Fruit fly (Drosophila melanogaster): ENCODE measurements around the gene cv-c.

Gene cv-c

DNA sequence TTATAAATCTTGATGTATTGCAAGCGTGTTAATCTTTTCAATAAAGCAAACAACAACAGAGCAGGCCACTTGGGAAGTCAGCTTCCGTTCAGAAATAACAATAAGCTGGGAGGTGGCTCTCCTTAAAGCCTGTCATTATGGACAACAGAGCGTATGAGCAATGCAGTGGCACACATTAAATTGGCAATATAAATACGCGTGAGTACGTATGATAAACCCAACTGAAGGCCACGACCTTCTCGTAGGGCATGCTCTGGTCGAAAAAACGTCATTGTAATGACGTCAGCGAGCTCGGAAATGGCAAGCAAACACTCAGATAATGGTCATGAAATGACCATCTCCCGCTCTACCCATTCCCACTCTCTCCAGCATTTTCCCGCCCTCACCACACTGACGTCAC is 74.9 kb downstream of the cv-c start:
- TF ChIP-seq pan (optimal IDR thresholded peaks at IDR 0.05) (no peak), usp (GFP tag; optimal IDR thresholded peaks at IDR 0.05) (no peak), CG8478 (optimal IDR thresholded peaks at IDR 0.05) (no peak), EcR (GFP tag; optimal IDR thresholded peaks at IDR 0.05) (no peak)

DNA sequence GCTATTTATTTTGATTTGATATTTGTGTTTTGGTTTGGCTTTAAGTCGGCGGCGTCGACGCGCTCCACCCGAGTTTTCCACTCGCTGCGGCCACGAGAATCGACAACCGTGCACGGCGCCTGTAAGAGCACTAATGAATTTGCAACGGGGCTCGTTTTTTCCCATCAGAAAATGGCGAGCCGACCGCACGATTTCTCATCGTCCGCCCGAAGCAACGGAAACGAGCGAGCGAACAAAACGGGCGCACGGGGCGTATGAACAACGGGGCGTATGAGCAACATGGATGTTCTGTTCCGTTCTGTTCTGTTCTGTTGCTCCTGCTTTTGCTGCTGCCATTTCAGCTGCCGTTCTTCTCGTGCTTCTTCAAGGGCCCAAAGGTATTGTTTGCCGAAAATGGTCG is 76.2 kb downstream of the cv-c start:
- TF ChIP-seq Dll (optimal IDR thresholded peaks at IDR 0.05): no peak
- no peak for TF ChIP-seq CG8478 (optimal IDR thresholded peaks at IDR 0.05)
- TF ChIP-seq psq (optimal IDR thresholded peaks at IDR 0.05): no peak
- no peak for TF ChIP-seq pan (optimal IDR thresholded peaks at IDR 0.05)
- TF ChIP-seq EcR (GFP tag; optimal IDR thresholded peaks at IDR 0.05): no peak
- TF ChIP-seq usp (GFP tag; optimal IDR thresholded peaks at IDR 0.05): no peak

DNA sequence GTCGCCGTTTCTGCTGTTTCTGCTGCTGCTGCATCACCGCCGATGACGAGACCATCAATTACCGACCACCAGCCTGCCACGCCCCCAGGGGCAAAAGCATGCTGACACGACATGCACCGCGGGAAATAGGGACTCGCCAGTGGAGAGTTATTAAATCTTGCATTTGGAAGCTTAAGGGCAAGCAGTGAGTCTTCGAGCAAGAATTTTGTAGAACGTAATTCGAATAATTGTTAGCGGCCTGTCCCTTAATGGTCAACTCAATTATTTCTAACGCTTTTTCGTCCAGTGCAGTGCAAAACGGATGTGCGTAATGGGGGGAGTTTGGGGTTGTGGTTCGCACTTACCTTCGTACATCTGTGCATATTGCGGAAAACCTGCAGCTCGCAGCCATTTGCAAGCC is 82.1 kb downstream of the cv-c start:
- no peak for TF ChIP-seq pan (optimal IDR thresholded peaks at IDR 0.05)
- no peak for TF ChIP-seq EcR (GFP tag; optimal IDR thresholded peaks at IDR 0.05)
- no peak for TF ChIP-seq psq (optimal IDR thresholded peaks at IDR 0.05)
- no peak for TF ChIP-seq usp (GFP tag; optimal IDR thresholded peaks at IDR 0.05)
- TF ChIP-seq CG8478 (optimal IDR thresholded peaks at IDR 0.05): no peak
- TF ChIP-seq Dll (optimal IDR thresholded peaks at IDR 0.05): no peak

DNA sequence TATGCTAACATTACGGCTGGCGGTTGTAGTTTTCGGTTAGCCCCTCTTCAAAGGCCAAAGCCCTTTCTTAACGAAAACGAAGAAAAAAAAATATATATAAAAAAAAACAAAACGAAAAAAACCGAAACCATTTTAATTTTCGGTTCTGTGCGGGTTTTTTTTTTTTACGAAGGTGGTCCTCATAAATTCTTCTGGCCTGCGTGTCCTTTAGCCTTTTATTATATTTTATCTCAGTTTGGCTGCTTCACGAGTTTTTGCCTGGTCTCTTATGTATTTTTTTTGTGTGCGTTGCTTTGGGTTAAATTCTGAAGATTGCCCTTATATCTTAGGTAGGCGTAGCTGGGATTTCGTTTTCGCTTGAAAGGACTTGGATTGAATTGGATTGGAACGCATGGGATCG is 82.9 kb downstream of the cv-c start:
- TF ChIP-seq CG8478 (optimal IDR thresholded peaks at IDR 0.05) (no peak), pan (optimal IDR thresholded peaks at IDR 0.05) (no peak), EcR (GFP tag; optimal IDR thresholded peaks at IDR 0.05) (no peak), Dll (optimal IDR thresholded peaks at IDR 0.05) (no peak), psq (optimal IDR thresholded peaks at IDR 0.05) (no peak)

DNA sequence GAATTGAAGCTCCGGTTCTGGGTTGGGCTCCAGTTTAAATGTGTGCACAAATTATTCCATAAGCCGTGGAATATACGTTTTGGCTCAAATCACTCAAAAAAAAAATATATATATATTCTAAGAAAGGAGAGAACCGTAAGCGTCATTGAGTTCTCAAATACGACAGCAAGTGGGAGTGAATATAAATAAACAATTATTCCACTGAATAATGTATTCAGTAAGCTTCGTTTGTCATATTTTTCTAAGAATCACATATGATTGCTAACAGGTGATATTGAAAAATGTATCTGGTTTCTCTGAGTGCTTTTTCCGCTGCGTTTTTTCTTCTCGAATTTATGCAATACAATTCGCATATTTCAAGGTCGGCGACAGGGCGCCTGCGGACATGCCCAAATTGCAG is 83.6 kb downstream of the cv-c start:
- no peak for TF ChIP-seq psq (optimal IDR thresholded peaks at IDR 0.05)
- no peak for TF ChIP-seq CG8478 (optimal IDR thresholded peaks at IDR 0.05)
- no peak for TF ChIP-seq EcR (GFP tag; optimal IDR thresholded peaks at IDR 0.05)
- TF ChIP-seq pan (optimal IDR thresholded peaks at IDR 0.05): no peak
- TF ChIP-seq Dll (optimal IDR thresholded peaks at IDR 0.05): no peak
- TF ChIP-seq usp (GFP tag; optimal IDR thresholded peaks at IDR 0.05): no peak

DNA sequence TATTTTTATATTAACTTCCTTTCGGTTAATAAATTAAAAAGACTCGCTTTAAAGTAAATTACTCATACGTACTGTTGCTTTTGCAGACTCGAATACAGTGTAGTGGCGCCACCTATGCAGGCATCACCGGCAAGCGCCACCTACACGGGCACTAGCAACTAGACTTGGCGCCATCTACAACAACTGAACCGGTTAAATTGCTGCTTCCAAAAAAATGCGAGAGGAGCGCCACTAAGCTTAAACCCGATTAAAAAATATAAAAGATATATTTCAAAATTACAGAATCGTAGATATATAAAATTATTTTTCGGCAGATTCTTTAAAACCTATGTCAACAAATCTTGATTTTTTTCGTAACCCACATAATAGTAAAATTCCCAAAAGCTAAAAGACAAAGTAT is 90.2 kb downstream of the cv-c start:
- TF ChIP-seq Dll (optimal IDR thresholded peaks at IDR 0.05) (no peak), EcR (GFP tag; optimal IDR thresholded peaks at IDR 0.05) (no peak), pan (optimal IDR thresholded peaks at IDR 0.05) (no peak), psq (optimal IDR thresholded peaks at IDR 0.05) (no peak), usp (GFP tag; optimal IDR thresholded peaks at IDR 0.05) (no peak), CG8478 (optimal IDR thresholded peaks at IDR 0.05) (peak; percentile 16)

DNA sequence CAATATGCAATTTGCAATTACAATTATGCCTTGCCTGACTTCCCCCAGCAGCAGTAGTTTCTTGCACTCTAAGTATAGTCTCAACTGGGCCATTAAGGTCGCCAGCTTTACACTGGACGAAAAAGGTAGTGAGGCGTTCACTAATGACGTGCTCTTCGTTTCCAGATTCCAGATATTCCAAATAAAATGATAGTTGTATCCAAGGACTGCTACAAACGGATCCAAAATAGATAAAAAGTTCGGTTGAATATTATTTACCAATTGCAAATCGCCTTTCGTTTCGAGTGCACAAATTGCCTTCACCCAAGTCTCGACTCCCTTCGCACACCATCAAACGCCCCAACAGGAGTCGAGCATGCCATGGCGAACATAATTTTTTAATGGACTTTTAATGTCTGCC is 91.0 kb downstream of the cv-c start:
- TF ChIP-seq Dll (optimal IDR thresholded peaks at IDR 0.05) (no peak), psq (optimal IDR thresholded peaks at IDR 0.05) (no peak), usp (GFP tag; optimal IDR thresholded peaks at IDR 0.05) (no peak), EcR (GFP tag; optimal IDR thresholded peaks at IDR 0.05) (no peak), pan (optimal IDR thresholded peaks at IDR 0.05) (no peak), CG8478 (optimal IDR thresholded peaks at IDR 0.05) (no peak)

DNA sequence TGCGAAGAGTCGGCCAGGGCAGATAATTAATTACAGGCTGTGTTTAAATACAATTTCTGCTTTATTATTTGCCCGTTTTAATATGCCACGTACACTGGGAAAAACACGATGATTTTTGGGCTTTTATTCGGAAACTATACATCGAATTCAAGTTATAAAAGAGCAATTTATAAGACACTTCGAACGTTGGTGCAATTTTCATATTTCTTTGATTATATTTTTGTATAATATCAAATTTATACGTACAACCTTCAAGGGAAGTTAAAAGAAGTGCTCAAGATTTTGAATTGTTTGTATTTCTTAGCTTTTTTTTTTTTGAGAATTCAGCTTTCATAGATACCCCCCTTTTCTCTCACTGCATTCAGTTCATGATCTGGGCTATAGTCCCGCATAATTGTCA is 92.3 kb downstream of the cv-c start:
- TF ChIP-seq EcR (GFP tag; optimal IDR thresholded peaks at IDR 0.05) (no peak), usp (GFP tag; optimal IDR thresholded peaks at IDR 0.05) (no peak), CG8478 (optimal IDR thresholded peaks at IDR 0.05) (no peak), pan (optimal IDR thresholded peaks at IDR 0.05) (no peak), Dll (optimal IDR thresholded peaks at IDR 0.05) (no peak), psq (optimal IDR thresholded peaks at IDR 0.05) (no peak)

DNA sequence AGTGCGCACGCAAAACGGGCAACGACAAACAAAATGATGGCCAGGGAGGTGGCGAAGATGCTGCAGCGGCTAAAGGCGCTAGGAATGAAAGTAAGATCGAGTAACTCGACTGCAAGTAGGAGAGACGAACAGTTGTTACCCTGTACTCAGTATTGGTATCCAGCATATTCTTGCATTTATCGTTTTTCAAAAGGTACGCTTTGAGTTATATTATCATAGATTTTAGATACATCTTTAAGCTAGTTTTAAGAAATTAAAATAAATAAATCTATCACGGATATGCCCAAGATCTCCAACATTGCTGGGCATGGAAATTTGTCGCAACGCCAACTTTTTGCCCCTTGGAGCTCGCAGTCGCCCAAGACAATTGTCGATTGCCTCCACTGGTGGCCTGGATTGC is 93.7 kb downstream of the cv-c start:
- TF ChIP-seq pan (optimal IDR thresholded peaks at IDR 0.05) (peak; percentile 54), EcR (GFP tag; optimal IDR thresholded peaks at IDR 0.05) (no peak)

DNA sequence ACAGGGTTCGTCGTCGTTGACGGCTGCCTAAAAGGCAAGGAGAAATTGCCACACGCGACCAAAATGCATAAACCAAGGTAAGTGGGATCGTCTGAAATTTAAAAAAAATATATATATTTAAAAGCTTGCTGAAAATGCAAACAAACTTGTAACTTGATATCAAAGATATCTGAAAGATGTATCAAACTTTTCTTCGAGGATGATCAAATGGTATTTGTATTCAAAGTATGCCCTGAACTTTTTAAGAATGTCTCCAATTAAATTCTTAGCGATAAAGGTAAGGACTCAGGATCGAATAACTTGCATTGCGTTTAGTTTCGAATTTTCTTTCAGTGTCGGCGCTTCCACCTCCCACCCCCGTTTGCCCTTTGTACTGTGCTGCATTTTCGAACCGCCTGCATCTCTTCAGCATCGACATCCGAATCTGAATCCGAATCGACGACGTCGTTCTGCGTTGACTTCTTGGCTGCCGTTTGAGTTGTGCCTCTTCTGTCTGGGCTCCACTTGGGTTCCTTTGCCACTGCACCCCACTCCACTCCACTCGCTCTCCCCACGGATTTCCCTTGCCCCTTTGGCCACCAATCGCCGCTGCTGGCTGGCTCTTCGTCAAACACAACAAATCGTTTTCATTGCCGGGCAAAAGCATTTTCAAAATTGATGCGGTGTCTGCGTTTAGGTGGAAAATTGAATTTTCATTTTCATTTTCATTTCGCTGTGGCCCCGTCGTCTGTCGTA is 95.3 kb downstream of the cv-c start:
- TF ChIP-seq usp (GFP tag; optimal IDR thresholded peaks at IDR 0.05): no peak
- no peak for TF ChIP-seq psq (optimal IDR thresholded peaks at IDR 0.05)
- no peak for TF ChIP-seq CG8478 (optimal IDR thresholded peaks at IDR 0.05)
- no peak for TF ChIP-seq EcR (GFP tag; optimal IDR thresholded peaks at IDR 0.05)
- no peak for TF ChIP-seq pan (optimal IDR thresholded peaks at IDR 0.05)
- TF ChIP-seq Dll (optimal IDR thresholded peaks at IDR 0.05): no peak

DNA sequence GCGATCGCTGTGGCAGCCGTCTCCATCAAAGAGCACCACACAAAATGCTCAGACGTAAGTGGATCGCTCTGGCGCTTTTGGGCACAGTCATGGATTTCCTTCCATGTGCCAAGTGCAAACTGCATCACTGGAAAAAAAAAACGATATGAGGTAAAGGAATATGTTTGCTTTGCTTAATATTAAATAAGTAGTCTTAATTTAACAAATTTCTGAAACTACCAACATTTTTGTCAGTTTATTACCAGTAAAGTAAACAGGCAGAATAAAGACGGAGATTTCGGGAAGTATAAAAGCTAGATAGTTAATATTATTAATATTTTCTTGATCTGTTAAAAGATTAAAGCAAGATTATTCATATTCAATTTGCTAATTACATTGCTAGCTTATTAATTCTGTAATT is 97.0 kb downstream of the cv-c start:
- TF ChIP-seq usp (GFP tag; optimal IDR thresholded peaks at IDR 0.05): no peak
- no peak for TF ChIP-seq Dll (optimal IDR thresholded peaks at IDR 0.05)
- TF ChIP-seq EcR (GFP tag; optimal IDR thresholded peaks at IDR 0.05): no peak
- no peak for TF ChIP-seq psq (optimal IDR thresholded peaks at IDR 0.05)
- TF ChIP-seq pan (optimal IDR thresholded peaks at IDR 0.05): no peak
- TF ChIP-seq CG8478 (optimal IDR thresholded peaks at IDR 0.05): no peak

DNA sequence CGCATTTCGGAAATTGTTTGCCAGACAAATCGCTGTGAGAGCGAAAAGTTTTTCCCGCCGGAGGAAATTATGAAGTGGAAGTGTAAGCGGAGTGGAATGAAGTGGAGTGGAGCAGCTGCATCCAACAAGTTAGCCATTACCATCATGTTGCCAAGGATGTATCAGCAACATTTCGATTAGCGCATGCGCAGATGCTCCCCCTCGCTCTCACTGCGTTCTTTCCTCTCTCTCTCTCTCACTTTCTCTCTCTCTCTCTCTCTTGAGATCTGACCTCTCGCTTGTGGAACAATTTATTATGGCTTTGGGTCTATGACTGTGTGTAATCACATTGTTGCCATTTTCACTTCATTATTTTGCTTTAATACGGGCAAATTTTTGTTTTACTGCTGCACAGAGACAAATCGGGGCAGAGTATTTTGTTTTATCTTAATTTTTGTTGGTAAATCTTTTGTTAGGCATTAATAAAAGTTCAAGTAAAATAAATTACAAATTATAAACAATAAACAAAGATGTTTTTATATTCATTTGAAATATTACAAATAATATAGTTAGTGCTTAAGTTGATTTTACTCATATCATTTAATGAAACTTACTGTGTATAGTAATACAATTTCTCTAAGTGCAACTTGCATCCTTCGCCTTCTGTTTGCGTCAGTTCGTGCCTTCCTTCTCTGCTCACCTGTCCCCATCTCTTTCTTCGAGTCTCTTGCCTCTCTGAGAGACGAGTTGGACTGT is 99.0 kb downstream of the cv-c start:
- no peak for TF ChIP-seq EcR (GFP tag; optimal IDR thresholded peaks at IDR 0.05)
- TF ChIP-seq CG8478 (optimal IDR thresholded peaks at IDR 0.05): no peak
- no peak for TF ChIP-seq usp (GFP tag; optimal IDR thresholded peaks at IDR 0.05)
- no peak for TF ChIP-seq psq (optimal IDR thresholded peaks at IDR 0.05)
- TF ChIP-seq Dll (optimal IDR thresholded peaks at IDR 0.05): no peak
- TF ChIP-seq pan (optimal IDR thresholded peaks at IDR 0.05): no peak

All from whole organism.